Worm (Caenorhabditis elegans) whole organism, L4 larva: ENCODE results near the gene srd-13.

Source experiments
- ama-1 ChIP-seq: fragments of 150-350 bp; optimal IDR thresholded peaks from 2 replicates; lab custom pipeline; 2014; ENCODE audit warnings: inconsistent platforms, mixed read lengths
- dmd-8 ChIP-seq: fragments of 200-800 bp; sonication (Bioruptor generic); IDR thresholded peaks from 2 replicates; pipeline ENCODE4 v1.3.6; 2022; ENCODE audit warnings: missing genetic modification characterization, missing compliant biosample characterization
- dve-1 ChIP-seq: sonication (generic microtip); optimal IDR thresholded peaks from 2 replicates; lab custom pipeline; 2017; ENCODE audit warnings: antibody characterized with exemption, mild to moderate bottlenecking, missing genetic modification characterization, missing compliant biosample characterization; ENCODE audit not compliant: insufficient read depth
- fkh-10 ChIP-seq: fragments of 150-350 bp; optimal IDR thresholded peaks from 2 replicates; lab custom pipeline; 2014; ENCODE audit warnings: missing biosample characterization, missing genetic modification reagents, missing genetic modification characterization
- hif-1 ChIP-seq, 2 experiments: sonication (generic microtip); optimal IDR thresholded peaks; 2 replicates each; lab custom pipeline; 2016 to 2017; ENCODE audit warnings: missing compliant biosample characterization in 2 of 2, missing genetic modification characterization in 2 of 2, missing genetic modification reagents in 2 of 2, missing genotype in 2 of 2, mild to moderate bottlenecking in 1 of 2
- mep-1 ChIP-seq: fragments of 150-350 bp; sonication (generic microtip); optimal IDR thresholded peaks from 3 replicates; lab custom pipeline; 2014; ENCODE audit warnings: missing biosample characterization, missing genetic modification characterization
- nhr-11 ChIP-seq: fragments of 150-350 bp; optimal IDR thresholded peaks from 2 replicates; lab custom pipeline; 2014; ENCODE audit warnings: missing biosample characterization, missing genetic modification characterization
- nhr-237 ChIP-seq: sonication (generic microtip); optimal IDR thresholded peaks from 2 replicates; lab custom pipeline; 2017; ENCODE audit warnings: missing biosample characterization, missing genetic modification characterization
- nhr-25 ChIP-seq: sonication (generic microtip); optimal IDR thresholded peaks from 2 replicates; lab custom pipeline; 2017; ENCODE audit warnings: missing genetic modification characterization, mild to moderate bottlenecking, missing compliant biosample characterization, antibody characterized with exemption, moderate library complexity, borderline replicate concordance; ENCODE audit not compliant: insufficient read depth
- pha-4 ChIP-seq, 2 experiments: fragments of 150-350 bp in 1 of 2; fragments of 200-800 bp in 1 of 2; sonication (Bioruptor generic) in 1 of 2; IDR thresholded peaks in 1 of 2; optimal IDR thresholded peaks in 1 of 2; 2 replicates each; pipeline versions ENCODE4 v1.3.6 to Lab custom; 2014 to 2022; ENCODE audit warnings: missing genetic modification characterization in 2 of 2, missing genetic modification reagents in 2 of 2, missing biosample characterization in 1 of 2, missing compliant biosample characterization in 1 of 2
- rbr-2 ChIP-seq: sonication (generic microtip); optimal IDR thresholded peaks from 2 replicates; lab custom pipeline; 2016; ENCODE audit warnings: missing genotype, missing genetic modification characterization, missing compliant biosample characterization
- snpc-1.2 ChIP-seq: fragments of 200-800 bp; sonication (Bioruptor generic); IDR thresholded peaks from 2 replicates; pipeline ENCODE4 v1.3.6; 2022; ENCODE audit warnings: missing genetic modification reagents, missing genetic modification characterization, missing compliant biosample characterization
- snpc-4 ChIP-seq: fragments of 150-350 bp; optimal IDR thresholded peaks from 2 replicates; lab custom pipeline; 2014; ENCODE audit warnings: missing biosample characterization, missing genetic modification characterization
- unc-39 ChIP-seq: sonication (generic microtip); optimal IDR thresholded peaks from 2 replicates; lab custom pipeline; 2017; ENCODE audit warnings: missing biosample characterization, missing genetic modification characterization

DNA sequence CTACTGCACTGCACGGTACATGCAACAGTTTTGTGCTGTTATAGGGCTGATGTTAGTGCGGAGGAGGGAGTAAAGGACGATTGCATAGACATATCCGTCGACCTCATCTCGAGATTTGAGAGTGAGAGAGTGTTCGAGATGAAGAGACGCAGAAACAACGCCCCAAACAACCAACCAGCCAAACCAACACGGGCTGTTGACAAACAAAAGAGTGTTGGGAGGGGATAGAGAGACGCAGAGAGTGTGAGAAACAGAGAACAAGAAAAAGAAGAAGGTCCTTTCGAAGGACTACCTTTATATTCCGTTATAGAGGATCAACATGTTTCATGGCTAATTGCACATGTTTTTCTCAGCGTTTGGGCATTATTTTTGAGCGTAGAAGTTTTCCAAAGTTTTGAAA lies 35.1 kb downstream of the srd-13 start:
- TF ChIP-seq pha-4 (GFP tag; IDR thresholded peaks at IDR 0.05; lab: Robert Waterston, UW): no peak
- TF ChIP-seq pha-4 (tag; optimal IDR thresholded peaks at IDR 0.05; lab: Kevin White, UChicago): peak; percentile 59
- no peak for TF ChIP-seq mep-1 (tag; lab: Kevin White, UChicago)
- no peak for TF ChIP-seq ama-1
- no peak for TF ChIP-seq hif-1 (tag; optimal IDR thresholded peaks at IDR 0.05; lab: Kevin White, UChicago)
- no peak for TF ChIP-seq unc-39
- TF ChIP-seq dve-1: no peak
- no peak for TF ChIP-seq nhr-11
- TF ChIP-seq snpc-4: no peak
- TF ChIP-seq nhr-237: no peak
- no peak for TF ChIP-seq dmd-8
- TF ChIP-seq rbr-2: peak; percentile 43
- no peak for TF ChIP-seq nhr-25
- TF ChIP-seq snpc-1.2 (GFP tag; lab: Robert Waterston, UW): peak; percentile 47; the same call in 1 of the 2 replicates
- no peak for TF ChIP-seq fkh-10 (GFP tag; lab: Kevin White, UChicago)
